Worm (Caenorhabditis elegans) whole organism, late embryonic: ENCODE measurements around the gene F38B6.4.

Experiments
- C08G9.2 ChIP-seq: sonication (generic microtip); optimal IDR thresholded peaks from 2 replicates; lab custom pipeline; 2016; ENCODE audit warnings: mild to moderate bottlenecking, missing genetic modification characterization, moderate library complexity, missing compliant biosample characterization
- ahr-1 ChIP-seq: sonication (generic microtip); optimal IDR thresholded peaks from 2 replicates; lab custom pipeline; 2016; ENCODE audit warnings: missing genetic modification characterization, missing compliant biosample characterization
- ama-1 ChIP-seq: fragments of 150-350 bp; optimal IDR thresholded peaks from 2 replicates; lab custom pipeline; 2014
- ceh-14 ChIP-seq: sonication (generic microtip); optimal IDR thresholded peaks from 2 replicates; lab custom pipeline; 2016; ENCODE audit warnings: missing genotype, missing genetic modification characterization, missing compliant biosample characterization
- ceh-19 ChIP-seq: fragments of 200-800 bp; sonication (Bioruptor generic); optimal IDR thresholded peaks from 2 replicates; lab custom pipeline; 2018; ENCODE audit warnings: mild to moderate bottlenecking, missing genetic modification characterization, missing compliant biosample characterization
- ceh-2 ChIP-seq: sonication (generic microtip); optimal IDR thresholded peaks from 2 replicates; lab custom pipeline; 2016; ENCODE audit warnings: missing genotype, missing genetic modification characterization, missing compliant biosample characterization
- ceh-24 ChIP-seq: sonication (generic microtip); optimal IDR thresholded peaks from 2 replicates; lab custom pipeline; 2016; ENCODE audit warnings: mild to moderate bottlenecking, missing genetic modification characterization, missing compliant biosample characterization
- ceh-31 ChIP-seq: sonication (generic microtip); optimal IDR thresholded peaks from 2 replicates; lab custom pipeline; 2016; ENCODE audit warnings: missing genetic modification characterization, missing compliant biosample characterization
- ceh-45 ChIP-seq: fragments of 200-800 bp; sonication (Bioruptor generic); IDR thresholded peaks from 2 replicates; pipeline ENCODE4 v1.3.6; 2022; ENCODE audit warnings: missing genetic modification reagents, missing genetic modification characterization, missing compliant biosample characterization
- ceh-48 ChIP-seq: sonication (generic microtip); optimal IDR thresholded peaks from 2 replicates; lab custom pipeline; 2016; ENCODE audit warnings: missing genetic modification characterization, inconsistent platforms, missing compliant biosample characterization
- ceh-6 ChIP-seq: fragments of 200-800 bp; sonication (Bioruptor generic); optimal IDR thresholded peaks from 2 replicates; lab custom pipeline; 2018; ENCODE audit warnings: mild to moderate bottlenecking, missing genetic modification characterization, missing compliant biosample characterization
- ceh-9 ChIP-seq: sonication (generic microtip); optimal IDR thresholded peaks from 2 replicates; lab custom pipeline; 2016; ENCODE audit warnings: mild to moderate bottlenecking, missing genetic modification characterization, inconsistent platforms, missing compliant biosample characterization
- che-1 ChIP-seq: sonication (generic microtip); optimal IDR thresholded peaks from 2 replicates; lab custom pipeline; 2016; ENCODE audit warnings: mild to moderate bottlenecking, missing genetic modification characterization, missing compliant biosample characterization
- eyg-1 ChIP-seq: sonication (generic microtip); optimal IDR thresholded peaks from 2 replicates; lab custom pipeline; 2016; ENCODE audit warnings: missing genotype, missing genetic modification characterization, missing compliant biosample characterization
- fkh-6 ChIP-seq: sonication (generic microtip); optimal IDR thresholded peaks from 2 replicates; lab custom pipeline; 2016; ENCODE audit warnings: missing genetic modification characterization, missing compliant biosample characterization
- hlh-13 ChIP-seq: fragments of 200-800 bp; sonication (Bioruptor generic); optimal IDR thresholded peaks from 2 replicates; lab custom pipeline; 2018; ENCODE audit warnings: mild to moderate bottlenecking, missing genetic modification characterization, missing compliant biosample characterization
- lin-11 ChIP-seq: fragments of 200-800 bp; sonication (Bioruptor generic); optimal IDR thresholded peaks from 2 replicates; lab custom pipeline; 2018; ENCODE audit warnings: mild to moderate bottlenecking, missing genetic modification characterization, missing compliant biosample characterization
- nfya-1 ChIP-seq: sonication (generic microtip); optimal IDR thresholded peaks from 2 replicates; lab custom pipeline; 2017; ENCODE audit warnings: missing genetic modification characterization, mild to moderate bottlenecking, missing compliant biosample characterization, antibody characterized with exemption, moderate library complexity
- nhr-11 ChIP-seq: fragments of 150-350 bp; optimal IDR thresholded peaks from 2 replicates; lab custom pipeline; 2014; ENCODE audit warnings: missing biosample characterization, missing genetic modification characterization
- nhr-232 ChIP-seq: sonication (generic microtip); optimal IDR thresholded peaks from 2 replicates; lab custom pipeline; 2016; ENCODE audit warnings: missing genetic modification characterization, missing compliant biosample characterization
- pat-9 ChIP-seq: fragments of 200-800 bp; sonication (Bioruptor generic); optimal IDR thresholded peaks from 2 replicates; lab custom pipeline; 2018; ENCODE audit warnings: mild to moderate bottlenecking, missing genetic modification characterization, moderate library complexity, missing compliant biosample characterization
- pax-1 ChIP-seq: fragments of 150-350 bp; optimal IDR thresholded peaks from 2 replicates; lab custom pipeline; 2014; ENCODE audit warnings: missing biosample characterization, missing genetic modification characterization
- pha-2 ChIP-seq: sonication (generic microtip); optimal IDR thresholded peaks from 2 replicates; lab custom pipeline; 2017; ENCODE audit warnings: mild to moderate bottlenecking, missing genetic modification characterization, missing compliant biosample characterization
- pha-4 ChIP-seq: fragments of 150-350 bp; optimal IDR thresholded peaks from 2 replicates; lab custom pipeline; 2018; ENCODE audit warnings: missing biosample characterization, missing genetic modification reagents, missing genetic modification characterization
- pros-1 ChIP-seq: fragments of 150-350 bp; optimal IDR thresholded peaks from 2 replicates; lab custom pipeline; 2014; ENCODE audit warnings: missing biosample characterization, missing genetic modification reagents, missing genetic modification characterization
- ref-2 ChIP-seq: sonication (generic microtip); optimal IDR thresholded peaks from 2 replicates; lab custom pipeline; 2016; ENCODE audit warnings: missing genetic modification characterization, missing compliant biosample characterization
- rnt-1 ChIP-seq: sonication (generic microtip); optimal IDR thresholded peaks from 2 replicates; lab custom pipeline; 2016; ENCODE audit warnings: missing genetic modification characterization, missing compliant biosample characterization
- sdc-2 ChIP-seq: sonication (generic microtip); optimal IDR thresholded peaks from 2 replicates; lab custom pipeline; 2016; ENCODE audit warnings: missing genotype, missing genetic modification characterization, missing compliant biosample characterization
- sox-2 ChIP-seq: fragments of 200-800 bp; sonication (Bioruptor generic); IDR thresholded peaks from 2 replicates; pipeline ENCODE4 v1.3.6; 2022; ENCODE audit warnings: missing genetic modification reagents, missing genetic modification characterization, missing compliant biosample characterization
- sox-4 ChIP-seq: sonication (generic microtip); optimal IDR thresholded peaks from 2 replicates; lab custom pipeline; 2017; ENCODE audit warnings: mild to moderate bottlenecking, missing genetic modification characterization, inconsistent platforms, missing compliant biosample characterization
- syd-9 ChIP-seq: sonication (generic microtip); optimal IDR thresholded peaks from 2 replicates; lab custom pipeline; 2016; ENCODE audit warnings: mild to moderate bottlenecking, missing genetic modification characterization, moderate library complexity, missing compliant biosample characterization
- tbx-7 ChIP-seq: sonication (generic microtip); optimal IDR thresholded peaks from 2 replicates; lab custom pipeline; 2016; ENCODE audit warnings: missing genotype, missing genetic modification characterization, missing compliant biosample characterization
- ttx-3 ChIP-seq: sonication (generic microtip); optimal IDR thresholded peaks from 2 replicates; lab custom pipeline; 2016; ENCODE audit warnings: missing genetic modification reagents, missing genetic modification characterization, missing compliant biosample characterization
- unc-3 ChIP-seq, 2 experiments: fragments of 200-800 bp in 1 of 2; sonication (Bioruptor generic) in 1 of 2; sonication (generic microtip) in 1 of 2; conservative IDR thresholded peaks in 1 of 2; optimal IDR thresholded peaks in 1 of 2; 2 replicates each; pipeline versions ENCODE4 v1.3.6 to Lab custom; 2016 to 2022; ENCODE audit warnings: missing compliant biosample characterization in 2 of 2, missing genetic modification characterization in 2 of 2, missing genetic modification reagents in 1 of 2
- unc-55 ChIP-seq: sonication (generic microtip); optimal IDR thresholded peaks from 2 replicates; lab custom pipeline; 2017; ENCODE audit warnings: missing biosample characterization, missing genetic modification reagents, missing genetic modification characterization
- zip-5 ChIP-seq: sonication (generic microtip); optimal IDR thresholded peaks from 2 replicates; lab custom pipeline; 2016; ENCODE audit warnings: missing genetic modification characterization, missing compliant biosample characterization
- ztf-16 ChIP-seq: sonication (generic microtip); optimal IDR thresholded peaks from 2 replicates; lab custom pipeline; 2017; ENCODE audit warnings: missing genetic modification characterization, missing compliant biosample characterization

The F38B6.4 gene

DNA sequence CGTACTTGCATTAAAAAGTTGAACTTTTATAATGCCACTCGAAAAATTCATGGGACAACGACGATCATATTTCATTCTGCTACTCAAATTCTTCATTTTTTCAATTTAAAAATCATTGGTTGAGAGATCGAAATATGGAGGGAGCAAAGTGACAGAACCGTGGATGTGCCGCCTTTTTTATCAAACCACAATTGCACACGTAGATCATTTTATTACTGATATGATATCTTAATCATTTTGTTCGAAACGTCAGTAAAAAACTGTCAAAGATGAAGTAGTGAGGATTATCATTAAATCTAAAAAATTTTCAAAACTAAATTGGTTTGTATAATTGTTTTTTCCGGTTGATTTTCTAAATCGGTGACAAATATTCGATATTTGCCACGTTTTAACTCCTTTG is 20.5 kb upstream of the F38B6.4 start:
- TF ChIP-seq nhr-232 (tag; lab: Kevin White, UChicago) (no peak), ceh-45 (GFP tag; lab: Robert Waterston, UW) (no peak), unc-3 (GFP tag; conservative IDR thresholded peaks at IDR 0.05; lab: Robert Waterston, UW) (no peak), unc-3 (tag; optimal IDR thresholded peaks at IDR 0.05; lab: Kevin White, UChicago) (no peak), sox-2 (GFP tag; lab: Robert Waterston, UW) (no peak), fkh-6 (tag; lab: Kevin White, UChicago) (no peak), pax-1 (tag; lab: Kevin White, UChicago) (no peak), pros-1 (no peak), pha-2 (tag; lab: Kevin White, UChicago) (no peak), ztf-16 (no peak), pha-4 (tag; lab: Kevin White, UChicago) (no peak), sdc-2 (tag; lab: Kevin White, UChicago) (no peak), lin-11 (tag; lab: Kevin White, UChicago) (no peak), che-1 (tag; lab: Kevin White, UChicago) (no peak), ceh-24 (tag; lab: Kevin White, UChicago) (no peak), rnt-1 (tag; lab: Kevin White, UChicago) (no peak), tbx-7 (tag; lab: Kevin White, UChicago) (no peak)

DNA sequence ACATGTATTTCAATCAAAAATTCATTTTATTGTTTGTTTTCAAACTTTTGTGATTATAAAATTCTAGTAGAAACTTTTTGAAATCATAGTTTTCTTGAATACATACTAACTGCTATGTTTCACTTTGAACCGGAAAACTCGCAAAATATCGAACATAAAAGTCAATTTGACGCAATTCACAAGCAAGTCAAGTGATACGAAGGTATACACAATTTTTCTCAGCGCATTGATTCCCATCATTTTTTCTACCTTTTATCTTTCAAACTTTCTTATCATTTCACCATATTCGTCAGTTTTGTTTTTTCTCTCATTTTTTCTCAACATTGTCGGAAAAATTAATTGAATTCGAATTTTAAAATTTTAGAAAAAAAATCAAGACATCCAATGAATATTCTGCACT is 19.5 kb upstream of the F38B6.4 start, which contains the start of gene nhr-173:
Gene nhr-173 (plus strand): TSS at position 366 of the 400 bp plus-strand sequence.
- TF ChIP-seq ceh-19 (GFP tag; lab: Kevin White, UChicago) (no peak), ceh-9 (tag; lab: Kevin White, UChicago) (no peak), hlh-13 (GFP tag; lab: Kevin White, UChicago) (no peak), eyg-1 (no peak), pat-9 (tag; lab: Kevin White, UChicago) (no peak), nfya-1 (tag; lab: Kevin White, UChicago) (no peak)

DNA sequence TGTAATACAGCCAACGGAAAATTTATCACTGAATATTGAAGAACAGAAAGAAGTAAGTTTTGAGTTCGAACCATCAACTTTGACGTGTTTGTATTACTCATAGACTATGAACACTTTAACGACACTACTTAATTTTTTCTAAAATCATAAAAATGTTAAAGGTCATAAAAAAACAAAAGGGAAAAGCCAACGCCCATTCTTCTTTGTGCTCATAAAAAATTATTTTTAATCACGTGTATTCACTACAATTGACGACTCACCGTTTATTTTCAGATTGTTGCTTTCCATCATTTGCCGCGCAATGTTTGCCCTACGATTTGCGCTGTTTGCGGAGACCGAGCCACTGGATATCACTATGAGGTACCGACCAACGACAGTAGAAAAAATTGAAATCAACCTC is 18.4 kb upstream of the F38B6.4 start:
- no peak for TF ChIP-seq eyg-1
- no peak for TF ChIP-seq unc-55 (GFP tag; lab: Kevin White, UChicago)
- TF ChIP-seq zip-5 (tag; lab: Kevin White, UChicago): no peak
- no peak for TF ChIP-seq ceh-2 (tag; lab: Kevin White, UChicago)
- TF ChIP-seq C08G9.2 (tag; lab: Kevin White, UChicago): no peak
- no peak for TF ChIP-seq ref-2 (tag; lab: Kevin White, UChicago)
- TF ChIP-seq ama-1 (lab: Kevin White, UChicago): no peak
- no peak for TF ChIP-seq sox-4 (tag; lab: Kevin White, UChicago)
- TF ChIP-seq nhr-232 (tag; lab: Kevin White, UChicago): no peak
- no peak for TF ChIP-seq sdc-2 (tag; lab: Kevin White, UChicago)
- no peak for TF ChIP-seq ceh-14
- TF ChIP-seq pha-2 (tag; lab: Kevin White, UChicago): no peak
- no peak for TF ChIP-seq unc-3 (GFP tag; conservative IDR thresholded peaks at IDR 0.05; lab: Robert Waterston, UW)
- no peak for TF ChIP-seq unc-3 (tag; optimal IDR thresholded peaks at IDR 0.05; lab: Kevin White, UChicago)
- TF ChIP-seq ceh-31 (tag; lab: Kevin White, UChicago): no peak
- no peak for TF ChIP-seq syd-9 (tag; lab: Kevin White, UChicago)
- no peak for TF ChIP-seq pha-4 (tag; lab: Kevin White, UChicago)
- TF ChIP-seq ceh-6 (GFP tag; lab: Kevin White, UChicago): no peak
- no peak for TF ChIP-seq ahr-1 (tag; lab: Kevin White, UChicago)
- TF ChIP-seq, all 69 proteins: peak for 0

DNA sequence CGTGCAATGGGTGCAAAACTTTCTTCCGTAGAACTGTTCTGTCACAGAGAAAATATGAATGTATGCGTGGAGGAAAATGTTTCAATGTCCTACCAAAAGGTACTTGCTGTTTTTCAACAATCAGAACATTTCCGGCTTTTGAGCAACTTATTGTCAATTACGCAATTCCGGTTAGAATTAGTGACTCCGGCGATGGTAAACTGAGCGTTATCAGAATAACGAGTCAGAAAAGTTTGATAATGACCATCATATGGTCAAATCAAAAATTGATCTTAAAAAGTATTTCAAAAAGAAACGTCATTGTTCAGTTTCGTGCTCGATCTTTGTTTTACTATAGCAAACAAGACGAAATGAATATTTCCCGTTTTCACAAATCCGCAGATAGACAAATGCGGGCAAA is 17.9 kb upstream of the F38B6.4 start:
- TF ChIP-seq lin-11 (tag; lab: Kevin White, UChicago) (no peak), nhr-232 (tag; lab: Kevin White, UChicago) (no peak), ceh-48 (tag; lab: Kevin White, UChicago) (no peak), ttx-3 (tag; lab: Kevin White, UChicago) (no peak), nhr-11 (tag; lab: Kevin White, UChicago) (no peak)
